Worm (Caenorhabditis elegans): ENCODE measurements around the gene lir-2.

DNA sequence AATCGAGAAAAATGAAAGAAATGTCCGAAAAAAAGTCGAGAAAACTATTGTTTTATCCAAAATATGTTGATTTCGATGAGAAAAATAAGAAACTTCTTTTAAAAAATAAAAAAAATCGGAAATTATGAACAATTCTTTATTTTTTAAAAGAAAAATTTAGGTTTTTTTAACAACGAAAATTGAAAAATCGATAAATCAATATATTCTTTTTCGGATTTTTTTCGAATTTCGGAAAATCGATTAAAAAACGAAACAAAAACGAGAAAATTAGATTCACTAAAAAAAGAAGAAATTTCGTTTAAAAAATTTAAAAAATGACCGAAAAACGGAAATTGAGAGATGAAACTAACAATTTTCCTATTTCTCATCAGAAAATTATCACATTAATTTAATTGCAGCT lies 3.0 kb downstream of the lir-2 start:
- TF ChIP-seq snpc-4 (tag; optimal IDR thresholded peaks at IDR 0.05) (no peak), ztf-4 (tag; optimal IDR thresholded peaks at IDR 0.05) (no peak), Y55F3AM.14 (GFP tag; optimal IDR thresholded peaks at IDR 0.05) (no peak)
